Fruit fly (Drosophila melanogaster): ENCODE measurements around the gene drd.

DNA sequence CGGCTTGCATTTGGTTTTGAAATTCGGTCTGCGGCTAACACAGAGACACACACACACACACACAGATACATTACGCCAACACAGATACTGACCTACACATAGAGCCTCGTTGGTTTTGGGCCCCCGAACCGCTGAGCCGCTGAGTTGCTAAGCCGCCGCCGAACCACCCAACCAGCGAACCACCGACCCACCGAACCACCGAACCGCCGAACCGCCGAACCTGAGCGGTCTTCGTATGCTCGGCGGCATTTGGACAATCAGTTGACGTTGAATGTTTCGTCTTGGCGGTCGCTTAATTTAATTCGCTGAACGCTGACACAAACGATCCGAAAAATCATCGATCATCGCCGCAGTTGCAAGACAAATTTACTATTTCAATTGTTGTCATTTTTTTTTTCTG lies at the start of gene drd:
- TF ChIP-seq dsx (GFP tag; optimal IDR thresholded peaks at IDR 0.05; ENCODE audit: poor library complexity, severe bottlenecking): no peak
- TF ChIP-seq Sox14 (GFP tag; optimal IDR thresholded peaks at IDR 0.05): no peak
- no peak for TF ChIP-seq CG15336 (GFP tag; IDR thresholded peaks at IDR 0.05)
- TF ChIP-seq vri (GFP tag; optimal IDR thresholded peaks at IDR 0.05): no peak
- no peak for TF ChIP-seq CG4318 (GFP tag; optimal IDR thresholded peaks at IDR 0.05)
- no peak for TF ChIP-seq CG16779 (tag; optimal IDR thresholded peaks at IDR 0.05)
- no peak for TF ChIP-seq net (GFP tag; optimal IDR thresholded peaks at IDR 0.05)
- TF ChIP-seq fd59A (GFP tag; optimal IDR thresholded peaks at IDR 0.05): no peak
